Fruit fly (Drosophila melanogaster): Measurements from ENCODE around the gene CG4496.

The CG4496 gene

DNA sequence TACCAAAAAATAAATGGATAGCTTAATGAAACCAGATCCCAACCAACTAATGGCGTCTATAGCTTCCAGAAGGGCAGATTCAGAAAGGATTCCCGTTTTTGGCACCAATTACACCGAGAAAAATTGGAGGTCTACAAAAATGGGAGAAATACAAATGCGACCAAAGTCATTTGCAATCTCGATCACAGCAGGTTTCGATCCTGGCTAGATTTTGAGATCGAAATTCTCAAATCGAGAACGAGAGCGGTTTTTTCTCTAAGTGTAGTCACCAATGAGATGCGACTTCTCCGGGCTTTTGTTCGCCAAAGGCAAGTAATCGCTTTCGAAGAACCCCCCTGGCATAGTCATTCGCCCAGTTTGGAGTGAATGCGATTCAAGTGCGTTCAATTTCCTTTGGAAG, 14.0 kb downstream of the CG4496 start (continued):
- no peak for TF ChIP-seq odd (GFP tag; optimal IDR thresholded peaks at IDR 0.05)
- peak; percentile 55; the same call in 1 of the 2 replicates for TF ChIP-seq Ptx1 (GFP tag; IDR thresholded peaks at IDR 0.05)
- TF ChIP-seq CG4854 (GFP tag; optimal IDR thresholded peaks at IDR 0.05): no peak
- TF ChIP-seq CG7928 (GFP tag; optimal IDR thresholded peaks at IDR 0.05): no peak
- no peak for TF ChIP-seq corto (GFP tag; optimal IDR thresholded peaks at IDR 0.05)
- no peak for TF ChIP-seq gcm2 (GFP tag; optimal IDR thresholded peaks at IDR 0.05)
- TF ChIP-seq unpg (GFP tag; optimal IDR thresholded peaks at IDR 0.05): peak; percentile 45
- TF ChIP-seq slbo (GFP tag; IDR thresholded peaks at IDR 0.05): peak; percentile 28; the same call in 1 of the 2 replicates
- no peak for TF ChIP-seq kah (GFP tag; optimal IDR thresholded peaks at IDR 0.05)
- no peak for TF ChIP-seq mirr (GFP tag; optimal IDR thresholded peaks at IDR 0.05)
- no peak for TF ChIP-seq CG17385 (GFP tag; optimal IDR thresholded peaks at IDR 0.05)
- no peak for TF ChIP-seq ems (GFP tag; optimal IDR thresholded peaks at IDR 0.05)
- TF ChIP-seq CG8281 (tag; optimal IDR thresholded peaks at IDR 0.05): no peak
- no peak for TF ChIP-seq HLH4C (GFP tag; IDR thresholded peaks at IDR 0.05; ENCODE audit: partially characterized antibody)
- TF ChIP-seq CG12659 (GFP tag; optimal IDR thresholded peaks at IDR 0.05): no peak
- peak; percentile 11 for TF ChIP-seq CG30431 (GFP tag; optimal IDR thresholded peaks at IDR 0.05)
- no peak for TF ChIP-seq CG9215 (GFP tag; IDR thresholded peaks at IDR 0.05)
- TF ChIP-seq CG4707 (GFP tag; optimal IDR thresholded peaks at IDR 0.05): no peak
- no peak for TF ChIP-seq HmgZ (tag; optimal IDR thresholded peaks at IDR 0.05)
- no peak for TF ChIP-seq CG18262 (tag; optimal IDR thresholded peaks at IDR 0.05)
- TF ChIP-seq da (GFP tag; optimal IDR thresholded peaks at IDR 0.05): no peak
- TF ChIP-seq Hr39 (optimal IDR thresholded peaks at IDR 0.05): no peak
- TF ChIP-seq Myb (GFP tag; optimal IDR thresholded peaks at IDR 0.05): no peak
- TF ChIP-seq bsh (GFP tag; optimal IDR thresholded peaks at IDR 0.05): no peak
- TF ChIP-seq az2 (GFP tag; optimal IDR thresholded peaks at IDR 0.05): no peak
- TF ChIP-seq Atf6 (GFP tag; IDR thresholded peaks at IDR 0.05): no peak
- no peak for TF ChIP-seq wek (GFP tag; optimal IDR thresholded peaks at IDR 0.05)
- TF ChIP-seq bcd (GFP tag; optimal IDR thresholded peaks at IDR 0.05): peak; percentile 12
- no peak for TF ChIP-seq CG14014 (GFP tag; IDR thresholded peaks at IDR 0.05)
- peak; percentile 47; the same call in 1 of the 2 replicates for TF ChIP-seq Ada2b (GFP tag; IDR thresholded peaks at IDR 0.05)
- peak; percentile 39 for TF ChIP-seq NfI (GFP tag; optimal IDR thresholded peaks at IDR 0.05)
- no peak for TF ChIP-seq CG8924 (tag; optimal IDR thresholded peaks at IDR 0.05)
- TF ChIP-seq Side (GFP tag; optimal IDR thresholded peaks at IDR 0.05): no peak
- no peak for TF ChIP-seq kay (GFP tag; optimal IDR thresholded peaks at IDR 0.05)
- no peak for TF ChIP-seq en (GFP tag; optimal IDR thresholded peaks at IDR 0.05)
- no peak for TF ChIP-seq MTF-1 (GFP tag; optimal IDR thresholded peaks at IDR 0.05; ENCODE audit: borderline replicate concordance)
- no peak for TF ChIP-seq zf30C (GFP tag; optimal IDR thresholded peaks at IDR 0.05)
- no peak for TF ChIP-seq Asciz (GFP tag; optimal IDR thresholded peaks at IDR 0.05)
- TF ChIP-seq Oaz (GFP tag; IDR thresholded peaks at IDR 0.05): no peak
- no peak for TF ChIP-seq hbn (GFP tag; IDR thresholded peaks at IDR 0.05; ENCODE audit: partially characterized antibody)
- no peak for TF ChIP-seq ham (GFP tag; IDR thresholded peaks at IDR 0.05)
- no peak for TF ChIP-seq CG15269 (tag; optimal IDR thresholded peaks at IDR 0.05)
- no peak for TF ChIP-seq CG4617 (GFP tag; optimal IDR thresholded peaks at IDR 0.05; ENCODE audit: borderline replicate concordance)
- TF ChIP-seq CG15696 (tag; optimal IDR thresholded peaks at IDR 0.05): no peak
- no peak for TF ChIP-seq mld (GFP tag; IDR thresholded peaks at IDR 0.05; ENCODE audit: partially characterized antibody)
- no peak for TF ChIP-seq CoRest (tag; optimal IDR thresholded peaks at IDR 0.05)
- no peak for TF ChIP-seq CG2199 (GFP tag; IDR thresholded peaks at IDR 0.05)
- TF ChIP-seq pzg (GFP tag; optimal IDR thresholded peaks at IDR 0.05): no peak
- TF ChIP-seq D19A (tag; optimal IDR thresholded peaks at IDR 0.05): no peak
- no peak for TF ChIP-seq CG11085 (GFP tag; IDR thresholded peaks at IDR 0.05)
- no peak for TF ChIP-seq HLHmδ (GFP tag; optimal IDR thresholded peaks at IDR 0.05)

Measured in whole organism, embryonic.